Worm (Caenorhabditis elegans) whole organism, L4/young adult: ENCODE measurements around the gene exc-7.
A peak's percentile ranks its signal among the peaks of the same experiment; 100 is the strongest.

Experiments used
- W03F9.2 ChIP-seq: fragments of 150-350 bp; optimal IDR thresholded peaks from 2 replicates; lab custom pipeline; 2014; ENCODE audit warnings: missing biosample characterization, missing genetic modification characterization
- dao-5 ChIP-seq: sonication (generic microtip); optimal IDR thresholded peaks from 2 replicates; lab custom pipeline; 2016; ENCODE audit warnings: missing genotype, missing genetic modification characterization, moderate library complexity, missing compliant biosample characterization
- him-1 ChIP-seq: sonication (generic microtip); optimal IDR thresholded peaks from 2 replicates; lab custom pipeline; 2016; ENCODE audit warnings: missing genotype, missing genetic modification reagents, missing genetic modification characterization, missing compliant biosample characterization

Gene exc-7

DNA sequence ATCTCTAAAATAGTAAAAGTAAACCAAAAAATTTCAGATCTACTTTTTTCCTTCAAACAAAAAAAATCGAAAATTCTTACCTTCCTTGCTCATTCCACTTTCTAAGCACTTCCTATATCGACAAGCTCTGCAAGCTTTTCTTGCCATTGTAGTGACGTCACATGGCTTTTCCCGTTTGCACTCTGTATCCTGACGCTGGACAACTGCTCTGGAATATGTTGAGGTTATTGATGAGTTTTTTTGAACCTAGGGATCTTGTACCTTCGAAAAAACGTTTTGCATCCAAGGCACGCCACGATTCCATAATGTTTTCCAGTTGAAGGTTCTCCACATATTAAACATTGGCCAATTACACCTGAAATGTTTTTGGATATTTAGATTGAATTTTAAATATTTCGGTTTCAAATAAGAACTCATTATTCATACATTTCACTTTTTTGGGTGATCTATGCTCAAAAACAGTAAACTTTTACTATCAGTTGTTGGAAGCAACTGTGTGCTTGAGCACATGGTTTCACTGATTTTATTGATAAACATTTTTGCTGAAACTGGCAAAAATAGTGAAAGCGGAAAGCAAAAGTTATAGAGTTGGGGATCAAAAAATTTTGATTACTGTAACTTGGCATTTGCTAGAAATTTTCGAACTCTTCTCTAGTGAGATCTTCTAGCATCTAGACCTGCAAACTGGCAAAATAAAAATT is 24.4 kb downstream of the exc-7 start:
- TF ChIP-seq him-1 (tag; lab: Kevin White, UChicago): no peak
- no peak for TF ChIP-seq dao-5 (tag; lab: Kevin White, UChicago)
- no peak for TF ChIP-seq W03F9.2 (tag; lab: Kevin White, UChicago)

DNA sequence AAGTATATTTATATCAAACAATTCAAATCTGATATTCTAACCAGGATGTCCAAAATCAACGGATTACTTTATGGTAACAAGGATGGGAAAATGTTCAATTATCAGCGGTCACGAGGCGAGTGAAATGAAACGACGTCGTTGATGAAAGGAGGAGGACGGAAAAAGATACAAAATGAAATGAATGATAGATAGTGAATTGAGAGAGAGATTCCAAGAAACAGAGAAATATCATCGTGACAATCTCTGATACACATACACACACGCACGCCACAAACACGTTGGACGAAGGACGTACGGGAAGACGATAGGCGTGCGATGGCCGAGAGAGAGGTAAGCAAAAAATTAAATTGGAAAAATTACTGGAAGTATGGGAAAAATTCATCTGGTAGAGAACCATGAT is 25.3 kb downstream of the exc-7 start:
- TF ChIP-seq W03F9.2 (tag; lab: Kevin White, UChicago) (peak; percentile 29), him-1 (tag; lab: Kevin White, UChicago) (no peak)

DNA sequence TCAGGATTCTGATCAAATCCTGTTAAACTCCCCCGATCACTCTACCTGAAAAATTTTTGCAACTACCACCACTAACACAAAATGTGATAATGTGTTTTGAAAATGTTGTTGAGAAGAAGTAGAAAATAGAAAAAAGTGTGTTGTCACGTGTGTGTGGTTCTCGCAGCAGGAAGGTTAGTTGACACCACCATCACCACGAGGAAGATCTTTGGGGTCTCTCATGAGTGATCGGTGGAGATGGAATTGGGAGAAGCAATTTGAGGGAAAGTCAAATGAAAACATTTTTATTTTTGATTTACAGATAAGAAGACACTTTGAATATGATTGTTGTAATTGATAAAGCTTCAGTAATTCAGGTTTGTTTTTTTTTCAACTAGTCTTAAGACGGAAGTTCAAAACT is 25.9 kb downstream of the exc-7 start:
- TF ChIP-seq dao-5 (tag; lab: Kevin White, UChicago) (no peak), him-1 (tag; lab: Kevin White, UChicago) (no peak), W03F9.2 (tag; lab: Kevin White, UChicago) (no peak)

DNA sequence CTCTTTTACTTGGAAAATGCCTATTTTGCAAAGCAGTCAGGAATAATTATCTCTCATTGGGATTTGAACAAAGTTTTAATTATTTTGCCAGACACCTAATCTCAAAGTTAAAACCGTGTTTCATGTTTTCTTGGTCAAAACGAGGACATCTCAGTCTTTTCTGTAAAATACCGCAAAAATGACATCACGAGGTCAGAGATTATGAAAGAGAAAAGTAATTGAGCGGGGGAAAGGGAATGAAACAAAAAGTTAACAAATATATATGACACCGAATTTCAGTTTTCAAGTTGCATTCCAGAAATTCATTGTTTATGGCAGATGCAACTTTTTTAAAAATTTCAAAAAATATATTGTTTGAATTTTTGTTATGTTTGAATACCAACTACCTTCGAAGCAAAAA is 26.8 kb downstream of the exc-7 start:
- TF ChIP-seq W03F9.2 (tag; lab: Kevin White, UChicago) (no peak), him-1 (tag; lab: Kevin White, UChicago) (no peak), dao-5 (tag; lab: Kevin White, UChicago) (no peak)

- TF ChIP-seq W03F9.2 (tag; lab: Kevin White, UChicago) (peak; percentile 71), dao-5 (tag; lab: Kevin White, UChicago) (no peak)
Measured at ce11 chrII:9603419-9603818, 27.6 kb downstream of the exc-7 start.

DNA sequence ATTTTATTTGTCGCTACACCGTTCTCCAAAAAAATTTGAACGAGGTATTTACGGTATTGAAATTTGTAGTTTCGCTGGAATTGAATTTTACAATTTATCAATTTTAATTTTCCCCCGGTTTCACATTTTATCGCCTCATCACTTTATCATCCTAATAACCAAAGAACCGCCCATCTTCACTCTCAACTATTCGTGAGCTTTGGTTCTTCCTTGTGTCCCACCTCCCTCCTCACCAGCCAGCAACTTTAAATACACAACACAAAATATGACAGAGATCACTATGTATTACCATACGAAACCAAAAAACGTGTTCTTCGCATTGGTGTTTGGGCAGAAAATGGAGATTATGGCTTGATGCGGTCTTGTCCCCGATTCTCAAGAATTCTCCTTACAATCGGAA is 28.3 kb downstream of the exc-7 start:
- no peak for TF ChIP-seq him-1 (tag; lab: Kevin White, UChicago)
- TF ChIP-seq dao-5 (tag; lab: Kevin White, UChicago): no peak
- no peak for TF ChIP-seq W03F9.2 (tag; lab: Kevin White, UChicago)

- no peak for TF ChIP-seq him-1 (tag; lab: Kevin White, UChicago)
- TF ChIP-seq W03F9.2 (tag; lab: Kevin White, UChicago): no peak
- no peak for TF ChIP-seq dao-5 (tag; lab: Kevin White, UChicago)
Measured at ce11 chrII:9604685-9605084, 28.9 kb downstream of the exc-7 start.

ce11 chrII:9605336-9605735 is 29.6 kb downstream of the exc-7 start, which contains the start of gene nhr-19:
nhr-19 (minus strand) TSS chrII:9605526.
- TF ChIP-seq him-1 (tag; lab: Kevin White, UChicago) (no peak), W03F9.2 (tag; lab: Kevin White, UChicago) (no peak), dao-5 (tag; lab: Kevin White, UChicago) (no peak)

DNA sequence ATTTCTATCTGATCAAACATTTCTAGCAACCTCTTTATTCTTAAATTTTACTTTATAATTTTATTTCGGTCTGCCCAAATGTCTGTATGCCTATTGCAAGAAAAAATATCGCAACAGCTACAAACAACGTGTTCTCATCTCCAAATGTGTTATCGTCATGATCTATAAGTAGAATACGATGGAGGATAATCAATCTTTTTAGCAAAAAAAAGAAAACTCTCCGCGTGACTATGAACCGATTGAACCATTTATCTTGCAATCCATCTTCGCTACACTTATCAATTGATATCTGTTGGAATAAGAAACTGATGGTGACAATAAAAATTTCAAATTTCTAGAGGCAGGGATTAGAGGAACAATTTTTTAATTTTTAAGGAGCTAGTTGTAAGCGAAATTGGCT is 30.2 kb downstream of the exc-7 start:
- no peak for TF ChIP-seq him-1 (tag; lab: Kevin White, UChicago)
- TF ChIP-seq W03F9.2 (tag; lab: Kevin White, UChicago): no peak
- TF ChIP-seq dao-5 (tag; lab: Kevin White, UChicago): no peak

DNA sequence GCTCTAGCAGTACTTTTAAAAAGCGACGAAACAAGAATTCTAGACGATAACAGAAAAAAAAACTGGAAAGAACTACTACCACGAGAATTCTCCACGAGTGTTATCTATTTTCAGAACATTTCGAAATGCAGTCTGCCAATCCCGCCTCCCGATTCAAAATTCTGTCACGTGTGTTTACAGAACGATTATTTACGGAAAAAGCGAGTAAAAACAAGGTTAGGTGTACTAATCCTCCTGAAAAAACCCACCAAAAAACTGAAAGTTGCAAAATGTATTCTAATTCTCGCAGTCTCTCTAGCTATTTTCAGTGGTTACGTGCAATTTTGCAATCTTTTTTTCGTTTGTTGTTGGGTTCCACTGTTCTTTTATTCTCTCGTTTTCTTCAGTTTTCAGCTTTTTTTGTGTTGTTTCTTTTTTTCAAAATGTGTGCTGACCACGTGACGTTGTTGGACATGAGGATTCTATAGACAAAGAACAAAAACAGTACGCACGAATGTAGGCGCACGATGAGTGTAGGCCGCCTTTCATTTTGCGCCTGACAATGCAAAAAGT is 30.8 kb downstream of the exc-7 start:
- no peak for TF ChIP-seq W03F9.2 (tag; lab: Kevin White, UChicago)
- no peak for TF ChIP-seq him-1 (tag; lab: Kevin White, UChicago)
- TF ChIP-seq dao-5 (tag; lab: Kevin White, UChicago): no peak

ce11 chrII:9607137-9607536 is 31.4 kb downstream of the exc-7 start:
- TF ChIP-seq him-1 (tag; lab: Kevin White, UChicago) (no peak), dao-5 (tag; lab: Kevin White, UChicago) (no peak), W03F9.2 (tag; lab: Kevin White, UChicago) (no peak)

DNA sequence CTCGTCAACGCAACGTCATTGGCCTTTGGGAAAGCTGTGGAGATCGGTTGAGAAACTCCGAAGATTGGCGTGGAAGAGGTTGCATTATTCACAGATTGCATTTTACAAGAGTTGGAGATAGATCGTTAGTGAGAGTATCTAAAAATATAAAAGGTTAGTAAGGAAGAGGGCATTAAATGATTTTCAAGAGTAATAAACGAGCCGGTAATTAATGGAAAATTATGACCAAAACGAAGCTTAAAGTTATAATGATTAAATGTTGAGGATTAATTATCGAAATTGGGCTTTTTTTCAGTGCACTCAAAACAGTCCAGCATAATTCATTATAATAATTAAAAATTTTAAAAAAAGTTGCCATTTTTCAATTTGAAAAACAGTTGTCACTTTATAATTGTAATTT is 33.5 kb downstream of the exc-7 start, which contains the start of gene pap-2:
Gene pap-2, minus strand, starts transcription at position 101 of the 400 bp plus-strand sequence.
- no peak for TF ChIP-seq him-1 (tag; lab: Kevin White, UChicago)
- no peak for TF ChIP-seq dao-5 (tag; lab: Kevin White, UChicago)
- TF ChIP-seq W03F9.2 (tag; lab: Kevin White, UChicago): no peak

- no peak for TF ChIP-seq W03F9.2 (tag; lab: Kevin White, UChicago)
Measured at ce11 chrII:9611347-9611923, 35.7 kb downstream of the exc-7 start, which contains the start of the genes T15H9.5 and T15H9.4. T15H9.5 (minus strand) TSS chrII:9611447. T15H9.4 (plus strand) TSS chrII:9611873.

- TF ChIP-seq him-1 (tag; lab: Kevin White, UChicago): no peak
Measured at ce11 chrII:9614728-9615127, 39.0 kb downstream of the exc-7 start, which contains the start of gene hlh-6. hlh-6 (minus strand) TSS chrII:9614828.
